Worm (Caenorhabditis elegans) whole organism, late embryonic: ENCODE results near the gene lem-2.

Source experiments
- K09A11.1 ChIP-seq: sonication (generic microtip); optimal IDR thresholded peaks from 2 replicates; lab custom pipeline; 2017; ENCODE audit warnings: antibody characterized with exemption, mild to moderate bottlenecking, missing genetic modification characterization, missing compliant biosample characterization; ENCODE audit not compliant: insufficient read depth
- fkh-10 ChIP-seq: fragments of 150-350 bp; optimal IDR thresholded peaks from 2 replicates; lab custom pipeline; 2014; ENCODE audit warnings: missing biosample characterization, missing genetic modification reagents, missing genetic modification characterization
- hlh-30 ChIP-seq: sonication (generic microtip); optimal IDR thresholded peaks from 2 replicates; lab custom pipeline; 2017; ENCODE audit warnings: antibody characterized with exemption, missing genetic modification characterization, missing compliant biosample characterization; ENCODE audit not compliant: insufficient read depth
- npax-4 ChIP-seq: sonication (generic microtip); optimal IDR thresholded peaks from 2 replicates; lab custom pipeline; 2016; ENCODE audit warnings: missing genetic modification characterization, missing compliant biosample characterization

- TF ChIP-seq K09A11.1 (tag; lab: Kevin White, UChicago) (no peak), fkh-10 (GFP tag; lab: Kevin White, UChicago) (no peak), hlh-30 (tag; lab: Kevin White, UChicago) (no peak), npax-4 (tag; lab: Kevin White, UChicago) (no peak)
Measured at ce11 chrII:14091182-14091581, 27.9 kb downstream of the lem-2 start.
